Worm (Caenorhabditis elegans): ENCODE measurements around the gene unc-85.

unc-85 gene

DNA sequence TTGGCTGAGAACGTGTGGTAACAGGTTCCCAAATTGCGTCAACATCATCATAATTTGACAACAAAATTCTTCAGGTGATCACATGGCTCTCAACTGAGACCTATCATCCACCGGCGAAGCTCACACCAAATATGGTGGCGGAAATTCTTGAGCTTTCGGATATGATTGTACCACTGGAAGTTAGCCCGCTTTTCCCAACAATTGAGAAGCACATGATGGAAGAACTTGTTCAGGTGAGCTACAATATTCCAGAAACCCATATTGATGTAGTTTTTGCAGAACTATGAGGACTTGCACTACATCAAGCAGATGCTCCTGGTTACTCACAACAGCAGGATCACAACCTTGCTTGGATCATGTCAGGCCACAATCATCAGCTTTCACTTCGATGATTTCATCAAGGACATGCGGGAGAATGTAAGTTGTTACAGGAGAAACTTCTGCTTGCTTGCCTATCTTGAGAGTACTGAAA lies 50.4 kb downstream of the unc-85 start, which contains the start of gene F41C3.1:
F41C3.1 (plus strand) TSS at position 51 of the 472 bp plus-strand sequence.
- TF ChIP-seq odd-2 (tag; optimal IDR thresholded peaks at IDR 0.05) (no peak), ceh-14 (tag; optimal IDR thresholded peaks at IDR 0.05) (no peak), pag-3 (tag; optimal IDR thresholded peaks at IDR 0.05; ENCODE audit: borderline replicate concordance) (no peak), pha-4 (tag; optimal IDR thresholded peaks at IDR 0.05) (no peak), nhr-11 (tag; optimal IDR thresholded peaks at IDR 0.05) (no peak), ceh-31 (tag; optimal IDR thresholded peaks at IDR 0.05) (no peak), ceh-2 (tag; optimal IDR thresholded peaks at IDR 0.05) (no peak), ceh-34 (tag; optimal IDR thresholded peaks at IDR 0.05) (no peak), lin-11 (tag; optimal IDR thresholded peaks at IDR 0.05) (no peak), ztf-16 (tag; optimal IDR thresholded peaks at IDR 0.05) (no peak), che-1 (tag; optimal IDR thresholded peaks at IDR 0.05) (no peak), ceh-9 (tag; optimal IDR thresholded peaks at IDR 0.05) (no peak), gmeb-2 (tag; optimal IDR thresholded peaks at IDR 0.05) (no peak), tbx-7 (tag; optimal IDR thresholded peaks at IDR 0.05) (no peak)

Measured in whole organism, late embryonic.